Fruit fly (Drosophila melanogaster): ENCODE measurements around the gene CG3156.

CG3156 gene

dm6 chrX:499589-500041, 11.9 kb downstream of the CG3156 start (continued):
- no peak for TF ChIP-seq Vsx2 (GFP tag; optimal IDR thresholded peaks at IDR 0.05; ENCODE audit: partially characterized antibody)
- TF ChIP-seq sv (GFP tag; optimal IDR thresholded peaks at IDR 0.05) = peak; percentile 58
- TF ChIP-seq CrebA (GFP tag; optimal IDR thresholded peaks at IDR 0.05; ENCODE audit: borderline replicate concordance) = no peak
- peak; percentile 77 for TF ChIP-seq Sp1 (GFP tag; optimal IDR thresholded peaks at IDR 0.05)
- no peak for TF ChIP-seq lola (GFP tag; optimal IDR thresholded peaks at IDR 0.05)
- peak; percentile 80 for TF ChIP-seq HLH106 (tag; optimal IDR thresholded peaks at IDR 0.05)
- peak; percentile 73 for TF ChIP-seq br (GFP tag; optimal IDR thresholded peaks at IDR 0.05)
- no peak for TF ChIP-seq N (GFP tag; optimal IDR thresholded peaks at IDR 0.05)
- no peak for TF ChIP-seq pan (optimal IDR thresholded peaks at IDR 0.05)

dm6 chrX:509117-509516, 21.4 kb downstream of the CG3156 start, which contains the start of gene arg:
Gene arg, plus strand, starts transcription at chrX:509435.
- TF ChIP-seq tai (GFP tag; optimal IDR thresholded peaks at IDR 0.05) (no peak), Vsx2 (GFP tag; optimal IDR thresholded peaks at IDR 0.05; ENCODE audit: partially characterized antibody) (no peak), dmrt93B (GFP tag; optimal IDR thresholded peaks at IDR 0.05) (no peak), br (GFP tag; optimal IDR thresholded peaks at IDR 0.05) (no peak), Hr83 (GFP tag; optimal IDR thresholded peaks at IDR 0.05; ENCODE audit: poor library complexity, severe bottlenecking) (no peak), CrebA (GFP tag; optimal IDR thresholded peaks at IDR 0.05; ENCODE audit: borderline replicate concordance) (no peak), jim (GFP tag; optimal IDR thresholded peaks at IDR 0.05) (no peak), Rel (GFP tag; optimal IDR thresholded peaks at IDR 0.05) (no peak), Rel (tag; optimal IDR thresholded peaks at IDR 0.05) (no peak), brk (GFP tag; optimal IDR thresholded peaks at IDR 0.05) (no peak), Dfd (GFP tag; optimal IDR thresholded peaks at IDR 0.05) (no peak), pan (optimal IDR thresholded peaks at IDR 0.05) (no peak), CG32264 (GFP tag; optimal IDR thresholded peaks at IDR 0.05) (no peak), dl (GFP tag; optimal IDR thresholded peaks at IDR 0.05; ENCODE audit: insufficient read depth in 1 of 2, partially characterized antibody in 2 of 2) (no peak), Hr78 (GFP tag; optimal IDR thresholded peaks at IDR 0.05) (no peak)

- TF ChIP-seq sv (GFP tag; optimal IDR thresholded peaks at IDR 0.05) = no peak
- TF ChIP-seq br (GFP tag; optimal IDR thresholded peaks at IDR 0.05) = peak; percentile 29
- no peak for TF ChIP-seq ey (GFP tag; optimal IDR thresholded peaks at IDR 0.05)
- TF ChIP-seq psq (GFP tag; optimal IDR thresholded peaks at IDR 0.05) = peak; percentile 16
- no peak for TF ChIP-seq woc (GFP tag; optimal IDR thresholded peaks at IDR 0.05)
- peak; percentile 39 for TF ChIP-seq Hnf4 (GFP tag; optimal IDR thresholded peaks at IDR 0.05)
- no peak for TF ChIP-seq Rel (GFP tag; optimal IDR thresholded peaks at IDR 0.05)
- peak; percentile 54 for TF ChIP-seq Rel (tag; optimal IDR thresholded peaks at IDR 0.05)
Measured at dm6 chrX:510528-510927, 22.9 kb downstream of the CG3156 start.

- TF ChIP-seq lola (GFP tag; optimal IDR thresholded peaks at IDR 0.05) (no peak), h (GFP tag; optimal IDR thresholded peaks at IDR 0.05) (no peak), dmrt93B (GFP tag; optimal IDR thresholded peaks at IDR 0.05) (no peak), woc (GFP tag; optimal IDR thresholded peaks at IDR 0.05) (no peak), Dif (GFP tag; optimal IDR thresholded peaks at IDR 0.05; ENCODE audit: partially characterized antibody) (no peak), psq (GFP tag; optimal IDR thresholded peaks at IDR 0.05) (no peak), Abd-B (GFP tag; optimal IDR thresholded peaks at IDR 0.05) (no peak), CG9705 (GFP tag; optimal IDR thresholded peaks at IDR 0.05) (no peak), HLH106 (tag; optimal IDR thresholded peaks at IDR 0.05) (no peak), Jra (GFP tag; optimal IDR thresholded peaks at IDR 0.05) (no peak)
Measured at dm6 chrX:512527-512926, 24.8 kb downstream of the CG3156 start.

dm6 chrX:515676-516075, 28.0 kb downstream of the CG3156 start:
- TF ChIP-seq rgr (GFP tag; optimal IDR thresholded peaks at IDR 0.05) = no peak
- no peak for TF ChIP-seq Hnf4 (GFP tag; optimal IDR thresholded peaks at IDR 0.05)
- no peak for TF ChIP-seq br (GFP tag; optimal IDR thresholded peaks at IDR 0.05)
- no peak for TF ChIP-seq Vsx2 (GFP tag; optimal IDR thresholded peaks at IDR 0.05; ENCODE audit: partially characterized antibody)
- no peak for TF ChIP-seq brk (GFP tag; optimal IDR thresholded peaks at IDR 0.05)
- no peak for TF ChIP-seq pan (optimal IDR thresholded peaks at IDR 0.05)
- TF ChIP-seq foxo (GFP tag; optimal IDR thresholded peaks at IDR 0.05) = no peak
- TF ChIP-seq Myc (optimal IDR thresholded peaks at IDR 0.05) = no peak
- no peak for TF ChIP-seq ey (GFP tag; optimal IDR thresholded peaks at IDR 0.05)
- TF ChIP-seq Jra (GFP tag; optimal IDR thresholded peaks at IDR 0.05) = no peak
- no peak for TF ChIP-seq GATAd (GFP tag; optimal IDR thresholded peaks at IDR 0.05)
- no peak for TF ChIP-seq sage (GFP tag; optimal IDR thresholded peaks at IDR 0.05)
- no peak for TF ChIP-seq sv (GFP tag; optimal IDR thresholded peaks at IDR 0.05)

Data from whole organism, wandering third instar larva.